Fruit fly (Drosophila melanogaster) whole organism, pupa: Measurements from ENCODE around the gene Atx-1.

Experiments
- CG14655 ChIP-seq: fragments of 200-800 bp; sonication (Bioruptor generic); optimal IDR thresholded peaks from 3 replicates; lab custom pipeline; 2017; ENCODE audit warnings: mild to moderate bottlenecking, missing biosample characterization, missing genetic modification reagents, missing genetic modification characterization
- CG17806 ChIP-seq: fragments of 200-800 bp; sonication (Bioruptor generic); optimal IDR thresholded peaks from 2 replicates; lab custom pipeline; 2018; ENCODE audit warnings: missing biosample characterization, mild to moderate bottlenecking, missing genetic modification characterization, moderate library complexity
- CG34367 ChIP-seq: fragments of 200-800 bp; sonication (Bioruptor generic); optimal IDR thresholded peaks from 2 replicates; lab custom pipeline; 2018; ENCODE audit warnings: missing biosample characterization, mild to moderate bottlenecking, missing genetic modification characterization
- CG4496 ChIP-seq: fragments of 200-800 bp; sonication (Bioruptor generic); IDR thresholded peaks from 3 replicates; pipeline ENCODE4 v1.3.6; 2022; ENCODE audit warnings: missing biosample characterization, missing genetic modification characterization
- CG9948 ChIP-seq: fragments of 200-800 bp; sonication (Bioruptor generic); optimal IDR thresholded peaks from 2 replicates; lab custom pipeline; 2018; ENCODE audit warnings: missing biosample characterization, mild to moderate bottlenecking, missing genetic modification characterization, moderate library complexity
- EcR ChIP-seq: fragments of 200-800 bp; sonication (Bioruptor generic); optimal IDR thresholded peaks from 3 replicates; lab custom pipeline; 2019; ENCODE audit warnings: missing biosample characterization, missing genetic modification characterization, mild to moderate bottlenecking, moderate library complexity, missing genetic modification reagents
- Ets98B ChIP-seq: fragments of 200-800 bp; sonication (Bioruptor generic); IDR thresholded peaks from 2 replicates; pipeline ENCODE4 v1.3.6; 2022; ENCODE audit warnings: missing biosample characterization, missing genetic modification characterization
- Pif1B ChIP-seq: fragments of 200-800 bp; sonication (Bioruptor generic); optimal IDR thresholded peaks from 3 replicates; lab custom pipeline; 2016; ENCODE audit warnings: missing biosample characterization, missing genetic modification characterization
- Snoo ChIP-seq: fragments of 200-800 bp; sonication (Bioruptor generic); optimal IDR thresholded peaks from 3 replicates; lab custom pipeline; 2017; ENCODE audit warnings: missing biosample characterization, mild to moderate bottlenecking, missing genetic modification characterization, inconsistent platforms
- fd96Ca ChIP-seq: fragments of 200-800 bp; sonication (Bioruptor generic); IDR thresholded peaks from 3 replicates; pipeline ENCODE4 v1.3.6; 2022; ENCODE audit warnings: missing biosample characterization, missing genetic modification characterization
- gl ChIP-seq: fragments of 200-800 bp; sonication (Bioruptor generic); optimal IDR thresholded peaks from 2 replicates; lab custom pipeline; 2018; ENCODE audit warnings: missing biosample characterization, mild to moderate bottlenecking, missing genetic modification characterization

- TF ChIP-seq CG17806 (tag; lab: Kevin White, UChicago) (no peak), CG4496 (no peak), CG34367 (tag; lab: Kevin White, UChicago) (no peak), EcR (GFP tag; lab: Kevin White, UChicago) (no peak), CG14655 (no peak), CG9948 (no peak), gl (tag; lab: Kevin White, UChicago) (no peak), Snoo (tag; lab: Kevin White, UChicago) (no peak), Ets98B (no peak), fd96Ca (GFP tag; lab: Robert Waterston, UW) (no peak), Pif1B (GFP tag; lab: Kevin White, UChicago) (no peak)
Observed at dm6 chrX:6832584-6832983, 9.6 kb downstream of the Atx-1 start, which contains the start of gene mAChR-C.
